Worm (Caenorhabditis elegans) whole organism, L3 larva: ENCODE results near the gene hpd-1.

Experiments
- R02D3.7 ChIP-seq: fragments of 150-350 bp; optimal IDR thresholded peaks from 2 replicates; lab custom pipeline; 2014; ENCODE audit warnings: missing biosample characterization, missing genetic modification characterization
- ZK546.5 ChIP-seq: sonication (generic microtip); optimal IDR thresholded peaks from 2 replicates; lab custom pipeline; 2017; ENCODE audit warnings: missing biosample characterization, missing genetic modification characterization
- aly-2 ChIP-seq: fragments of 150-350 bp; optimal IDR thresholded peaks from 2 replicates; lab custom pipeline; 2014; ENCODE audit warnings: missing biosample characterization, missing genetic modification characterization
- ama-1 ChIP-seq: fragments of 150-350 bp; optimal IDR thresholded peaks from 2 replicates; lab custom pipeline; 2018
- ceh-16 ChIP-seq: sonication (generic microtip); optimal IDR thresholded peaks from 2 replicates; lab custom pipeline; 2017; ENCODE audit warnings: missing biosample characterization, missing genetic modification characterization
- ceh-28 ChIP-seq: fragments of 150-350 bp; optimal IDR thresholded peaks from 2 replicates; lab custom pipeline; 2014; ENCODE audit warnings: missing biosample characterization, missing genetic modification reagents, missing genetic modification characterization
- ceh-82 ChIP-seq: fragments of 150-350 bp; optimal IDR thresholded peaks from 2 replicates; lab custom pipeline; 2014; ENCODE audit warnings: missing biosample characterization, missing genetic modification characterization
- ceh-9 ChIP-seq: sonication (generic microtip); optimal IDR thresholded peaks from 2 replicates; lab custom pipeline; 2018; ENCODE audit warnings: missing biosample characterization, missing genetic modification characterization
- daf-12 ChIP-seq: fragments of 150-350 bp; optimal IDR thresholded peaks from 2 replicates; lab custom pipeline; 2014; ENCODE audit warnings: missing biosample characterization, missing genetic modification reagents, missing genetic modification characterization
- egl-27 ChIP-seq: sonication (generic microtip); optimal IDR thresholded peaks from 4 replicates; lab custom pipeline; 2017; ENCODE audit warnings: missing biosample characterization, missing genetic modification reagents, missing genetic modification characterization
- egl-5 ChIP-seq: fragments of 150-350 bp; optimal IDR thresholded peaks from 2 replicates; lab custom pipeline; 2017; ENCODE audit warnings: missing biosample characterization, missing genetic modification reagents, missing genetic modification characterization, inconsistent platforms
- elt-1 ChIP-seq: fragments of 150-350 bp; optimal IDR thresholded peaks from 2 replicates; lab custom pipeline; 2014; ENCODE audit warnings: missing biosample characterization, missing genetic modification characterization
- elt-2 ChIP-seq: sonication (generic microtip); optimal IDR thresholded peaks from 2 replicates; lab custom pipeline; 2016; ENCODE audit warnings: missing genetic modification reagents, mild to moderate bottlenecking, missing genetic modification characterization, missing compliant biosample characterization
- elt-3 ChIP-seq, 3 experiments: fragments of 150-350 bp in 1 of 3; sonication (generic microtip) in 2 of 3; optimal IDR thresholded peaks; 2 replicates in 2 of 3; 4 replicates in 1 of 3; lab custom pipeline; 2014 to 2017; ENCODE audit warnings: missing biosample characterization in 3 of 3, missing genetic modification characterization in 3 of 3
- eor-1 ChIP-seq, 2 experiments: fragments of 150-350 bp; optimal IDR thresholded peaks; 2 replicates each; lab custom pipeline; 2014 to 2018; ENCODE audit warnings: missing biosample characterization in 2 of 2, missing genetic modification characterization in 2 of 2
- fkh-10 ChIP-seq: sonication (generic microtip); optimal IDR thresholded peaks from 2 replicates; lab custom pipeline; 2017; ENCODE audit warnings: missing biosample characterization, missing genetic modification reagents, missing genetic modification characterization
- fkh-2 ChIP-seq: fragments of 150-350 bp; optimal IDR thresholded peaks from 2 replicates; lab custom pipeline; 2014; ENCODE audit warnings: missing biosample characterization, missing genetic modification reagents, missing genetic modification characterization
- fos-1 ChIP-seq: fragments of 150-350 bp; optimal IDR thresholded peaks from 2 replicates; lab custom pipeline; 2014; ENCODE audit warnings: missing biosample characterization, missing genetic modification characterization
- hmg-11 ChIP-seq: sonication (generic microtip); optimal IDR thresholded peaks from 2 replicates; lab custom pipeline; 2016; ENCODE audit warnings: missing genetic modification characterization, missing compliant biosample characterization
- lin-15B ChIP-seq: fragments of 150-350 bp; optimal IDR thresholded peaks from 2 replicates; lab custom pipeline; 2014; ENCODE audit warnings: missing biosample characterization, missing genetic modification characterization
- lin-39 ChIP-seq: fragments of 150-350 bp; optimal IDR thresholded peaks from 2 replicates; lab custom pipeline; 2018; ENCODE audit warnings: missing biosample characterization, missing genetic modification reagents, missing genetic modification characterization
- lsy-12 ChIP-seq: sonication (generic microtip); optimal IDR thresholded peaks from 2 replicates; lab custom pipeline; 2016; ENCODE audit warnings: mild to moderate bottlenecking, missing genetic modification characterization, missing compliant biosample characterization
- mdl-1 ChIP-seq: fragments of 150-350 bp; optimal IDR thresholded peaks from 2 replicates; lab custom pipeline; 2014; ENCODE audit warnings: missing biosample characterization, missing genetic modification characterization
- mml-1 ChIP-seq: fragments of 150-350 bp; sonication (generic microtip); optimal IDR thresholded peaks from 3 replicates; lab custom pipeline; 2014; ENCODE audit warnings: missing biosample characterization, missing genetic modification characterization
- nfya-1 ChIP-seq: sonication (generic microtip); optimal IDR thresholded peaks from 2 replicates; lab custom pipeline; 2017; ENCODE audit warnings: missing genetic modification characterization, mild to moderate bottlenecking, missing compliant biosample characterization, antibody characterized with exemption, moderate library complexity; ENCODE audit not compliant: insufficient read depth
- nhr-11 ChIP-seq: fragments of 150-350 bp; optimal IDR thresholded peaks from 2 replicates; lab custom pipeline; 2014; ENCODE audit warnings: missing biosample characterization, missing genetic modification characterization
- nhr-12 ChIP-seq: fragments of 150-350 bp; optimal IDR thresholded peaks from 2 replicates; lab custom pipeline; 2014; ENCODE audit warnings: missing biosample characterization, missing genetic modification characterization
- nhr-23 ChIP-seq: fragments of 150-350 bp; optimal IDR thresholded peaks from 2 replicates; lab custom pipeline; 2014; ENCODE audit warnings: missing biosample characterization, missing genetic modification reagents, missing genetic modification characterization
- nhr-237 ChIP-seq: fragments of 150-350 bp; optimal IDR thresholded peaks from 2 replicates; lab custom pipeline; 2014; ENCODE audit warnings: missing biosample characterization, missing genetic modification characterization
- nhr-28 ChIP-seq: fragments of 150-350 bp; optimal IDR thresholded peaks from 2 replicates; lab custom pipeline; 2014; ENCODE audit warnings: missing biosample characterization, missing genetic modification characterization
- nhr-43 ChIP-seq: sonication (generic microtip); optimal IDR thresholded peaks from 2 replicates; lab custom pipeline; 2016; ENCODE audit warnings: mild to moderate bottlenecking, missing genetic modification characterization, missing compliant biosample characterization; ENCODE audit not compliant: poor library complexity, severe bottlenecking
- nhr-67 ChIP-seq: fragments of 150-350 bp; optimal IDR thresholded peaks from 2 replicates; lab custom pipeline; 2014; ENCODE audit warnings: missing biosample characterization, missing genetic modification characterization
- nhr-76 ChIP-seq: fragments of 150-350 bp; sonication (generic microtip); optimal IDR thresholded peaks from 5 replicates; lab custom pipeline; 2014; ENCODE audit warnings: missing biosample characterization, missing genetic modification characterization
- pha-4 ChIP-seq: fragments of 150-350 bp; optimal IDR thresholded peaks from 2 replicates; lab custom pipeline; 2014; ENCODE audit warnings: missing biosample characterization, missing genetic modification reagents, missing genetic modification characterization
- pqm-1 ChIP-seq: fragments of 150-350 bp; optimal IDR thresholded peaks from 2 replicates; lab custom pipeline; 2017; ENCODE audit warnings: missing biosample characterization, missing genetic modification characterization, inconsistent platforms
- skn-1 ChIP-seq: fragments of 150-350 bp; optimal IDR thresholded peaks from 2 replicates; lab custom pipeline; 2014; ENCODE audit warnings: missing biosample characterization, missing genetic modification characterization
- snpc-4 ChIP-seq: fragments of 150-350 bp; optimal IDR thresholded peaks from 2 replicates; lab custom pipeline; 2014; ENCODE audit warnings: missing biosample characterization, missing genetic modification characterization
- tbx-2 ChIP-seq: sonication (generic microtip); optimal IDR thresholded peaks from 2 replicates; lab custom pipeline; 2016; ENCODE audit warnings: mild to moderate bottlenecking, missing genetic modification characterization, missing compliant biosample characterization
- unc-39 ChIP-seq: sonication (generic microtip); optimal IDR thresholded peaks from 4 replicates; lab custom pipeline; 2017; ENCODE audit warnings: missing biosample characterization, missing genetic modification characterization
- unc-62 ChIP-seq: fragments of 150-350 bp; sonication (generic microtip); optimal IDR thresholded peaks from 4 replicates; lab custom pipeline; 2014; ENCODE audit warnings: missing biosample characterization, missing genetic modification reagents, missing genetic modification characterization
- zag-1 ChIP-seq: fragments of 150-350 bp; optimal IDR thresholded peaks from 2 replicates; lab custom pipeline; 2014; ENCODE audit warnings: missing biosample characterization, missing genetic modification characterization
- ztf-11 ChIP-seq: fragments of 150-350 bp; optimal IDR thresholded peaks from 2 replicates; lab custom pipeline; 2014; ENCODE audit warnings: missing biosample characterization, missing genetic modification characterization
- ztf-4 ChIP-seq: fragments of 150-350 bp; optimal IDR thresholded peaks from 2 replicates; lab custom pipeline; 2014; ENCODE audit warnings: missing biosample characterization, missing genetic modification characterization

The hpd-1 gene

DNA sequence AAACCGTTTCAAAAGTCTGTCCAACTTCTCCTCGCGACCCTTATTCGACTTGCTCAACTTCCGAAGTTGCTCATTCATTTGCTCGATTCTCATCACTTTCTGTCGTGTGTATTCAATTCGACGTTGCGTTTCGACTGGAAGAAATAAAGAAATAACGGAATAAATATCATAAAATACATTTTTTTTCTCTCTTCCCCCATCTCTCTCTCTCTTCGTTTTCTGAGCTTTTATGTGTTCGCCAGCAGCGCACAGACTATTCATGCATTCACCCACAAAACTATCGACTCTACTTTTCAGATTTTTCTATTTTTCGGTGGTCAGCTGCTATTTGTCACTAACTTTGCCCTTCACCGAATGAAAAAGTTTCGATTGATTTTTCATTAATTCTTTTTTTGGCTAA is 25.0 kb downstream of the hpd-1 start, which contains the start of gene rab-30:
Gene rab-30 (plus strand): TSS at position 301 of the 400 bp plus-strand sequence.
- no peak for TF ChIP-seq lin-39
- TF ChIP-seq egl-5 (tag; lab: Kevin White, UChicago): no peak
- TF ChIP-seq skn-1 (tag; lab: Kevin White, UChicago): no peak
- no peak for TF ChIP-seq nhr-12 (tag; lab: Kevin White, UChicago)
- TF ChIP-seq nhr-11: no peak
- TF ChIP-seq ztf-11 (tag; lab: Kevin White, UChicago): no peak
- no peak for TF ChIP-seq fos-1 (tag; lab: Kevin White, UChicago)
- no peak for TF ChIP-seq ZK546.5
- no peak for TF ChIP-seq daf-12
- TF ChIP-seq mml-1 (tag; lab: Kevin White, UChicago): no peak
- no peak for TF ChIP-seq lin-15B (tag; lab: Kevin White, UChicago)
- no peak for TF ChIP-seq nhr-237
- no peak for TF ChIP-seq nfya-1 (tag; lab: Kevin White, UChicago)
- TF ChIP-seq nhr-28 (tag; lab: Kevin White, UChicago): no peak
- TF ChIP-seq ceh-28: no peak
- TF ChIP-seq elt-3 (tag; optimal IDR thresholded peaks at IDR 0.05; lab: Kevin White, UChicago): no peak
- TF ChIP-seq nhr-43 (tag; lab: Kevin White, UChicago): no peak
- TF ChIP-seq nhr-67 (tag; lab: Kevin White, UChicago): no peak
- TF ChIP-seq unc-62 (GFP tag; lab: Kevin White, UChicago): no peak
- TF ChIP-seq, all 47 proteins: peak for 0

DNA sequence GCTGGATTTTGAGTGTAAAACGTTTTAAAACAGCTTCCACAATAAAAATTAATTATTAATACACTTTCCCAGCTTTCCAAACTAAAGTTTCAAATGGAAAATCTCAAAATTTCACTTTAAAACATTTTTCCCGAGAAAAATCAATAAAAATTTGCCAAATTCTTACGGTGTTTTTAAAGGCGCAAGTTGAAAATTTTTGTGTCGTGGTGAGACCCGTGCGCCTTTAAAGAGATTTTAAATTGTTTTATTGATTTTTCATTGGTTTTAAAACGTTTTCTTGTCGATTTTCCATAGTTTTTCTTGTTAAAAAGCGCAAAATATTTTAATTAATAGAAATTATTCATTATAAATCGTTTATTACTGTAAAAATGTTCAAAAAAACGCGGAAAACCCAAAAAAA is 26.6 kb downstream of the hpd-1 start, which contains the start of gene Y45F3A.1:
Gene Y45F3A.1 (minus strand): TSS at position 12 of the 400 bp plus-strand sequence.
- TF ChIP-seq fos-1 (tag; lab: Kevin White, UChicago) (no peak), fkh-2 (tag; lab: Kevin White, UChicago) (no peak), R02D3.7 (tag; lab: Kevin White, UChicago) (no peak)
- TF ChIP-seq, all 47 proteins: peak for 0

DNA sequence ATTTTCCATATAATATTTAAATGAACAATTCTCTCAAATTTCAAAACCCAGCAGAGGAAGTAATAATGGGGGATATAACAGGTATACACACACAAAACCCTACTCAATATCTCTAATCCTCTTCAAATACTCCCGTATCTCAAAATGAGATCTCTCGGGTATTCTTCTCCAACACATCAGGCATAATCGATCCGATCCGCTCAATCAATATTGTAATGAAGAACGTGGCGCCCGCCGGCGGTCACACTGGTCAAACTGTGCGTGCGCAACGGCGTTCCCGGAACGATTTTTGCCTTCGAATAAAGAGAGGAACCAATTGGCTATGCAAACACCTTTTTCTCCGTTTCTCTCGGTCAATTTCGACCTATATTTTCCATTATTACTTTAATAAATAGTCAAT is 27.2 kb downstream of the hpd-1 start:
- TF ChIP-seq nhr-23: peak; percentile 25
- peak; percentile 79 for TF ChIP-seq ceh-28
- peak; percentile 12 for TF ChIP-seq lin-39
- no peak for TF ChIP-seq fos-1 (tag; lab: Kevin White, UChicago)

DNA sequence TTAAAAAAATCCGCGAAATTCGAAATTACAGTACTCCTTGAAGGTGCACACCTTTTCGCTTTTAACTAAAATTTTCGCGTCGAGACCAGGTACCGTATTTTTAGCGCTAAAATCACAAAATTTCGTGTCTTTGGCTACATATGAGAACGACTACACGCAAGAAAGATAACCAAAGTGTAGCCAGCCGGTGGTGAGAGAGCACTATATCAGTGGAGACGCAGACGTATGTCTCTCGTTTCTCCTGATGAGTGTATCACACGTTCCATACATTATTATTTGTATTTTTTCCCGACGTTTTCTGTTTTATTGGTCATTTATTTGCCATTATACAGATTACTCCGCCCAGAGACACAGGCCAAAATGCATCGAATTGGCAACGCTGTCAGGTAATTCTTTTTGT is 30.6 kb downstream of the hpd-1 start, which contains the start of gene acdh-11:
Gene acdh-11 (plus strand): TSS at position 333 of the 400 bp plus-strand sequence.
- TF ChIP-seq lsy-12 (tag; lab: Kevin White, UChicago): no peak
- no peak for TF ChIP-seq eor-1 (tag; optimal IDR thresholded peaks at IDR 0.05; lab: Kevin White, UChicago)
- no peak for TF ChIP-seq mdl-1 (tag; lab: Kevin White, UChicago)
- TF ChIP-seq ama-1 (lab: Kevin White, UChicago): no peak
- no peak for TF ChIP-seq nhr-237
- TF ChIP-seq lin-15B (tag; lab: Kevin White, UChicago): no peak
- TF ChIP-seq ZK546.5: no peak
- peak; percentile 22 for TF ChIP-seq nhr-43 (tag; lab: Kevin White, UChicago)
- TF ChIP-seq zag-1 (tag; lab: Kevin White, UChicago): no peak
- no peak for TF ChIP-seq fkh-10 (GFP tag; lab: Kevin White, UChicago)
- TF ChIP-seq aly-2: no peak
- TF ChIP-seq pqm-1: peak; percentile 24
- TF ChIP-seq elt-1 (tag; lab: Kevin White, UChicago): no peak
- no peak for TF ChIP-seq nhr-67 (tag; lab: Kevin White, UChicago)
- peak; percentile 30 for TF ChIP-seq nfya-1 (tag; lab: Kevin White, UChicago)
- no peak for TF ChIP-seq egl-5 (tag; lab: Kevin White, UChicago)
- no peak for TF ChIP-seq nhr-11
- TF ChIP-seq elt-2 (tag; lab: Kevin White, UChicago): peak; percentile 65
- TF ChIP-seq snpc-4 (tag; lab: Kevin White, UChicago): no peak
- no peak for TF ChIP-seq nhr-23
- no peak for TF ChIP-seq ceh-16 (tag; lab: Kevin White, UChicago)
- no peak for TF ChIP-seq elt-3 (tag; optimal IDR thresholded peaks at IDR 0.05; lab: Kevin White, UChicago)
- no peak for TF ChIP-seq nhr-12 (tag; lab: Kevin White, UChicago)
- TF ChIP-seq tbx-2: no peak
- no peak for TF ChIP-seq unc-39 (tag; lab: Kevin White, UChicago)
- TF ChIP-seq unc-62 (GFP tag; lab: Kevin White, UChicago): no peak
- TF ChIP-seq ceh-28: no peak
- no peak for TF ChIP-seq R02D3.7 (tag; lab: Kevin White, UChicago)
- no peak for TF ChIP-seq ceh-82 (tag; lab: Kevin White, UChicago)
- TF ChIP-seq ceh-9 (tag; lab: Kevin White, UChicago): no peak
- no peak for TF ChIP-seq ztf-4 (tag; lab: Kevin White, UChicago)
- no peak for TF ChIP-seq fos-1 (tag; lab: Kevin White, UChicago)
- TF ChIP-seq hmg-11 (tag; lab: Kevin White, UChicago): peak; percentile 8
- no peak for TF ChIP-seq egl-27 (tag; lab: Kevin White, UChicago)
- TF ChIP-seq nhr-76 (tag; lab: Kevin White, UChicago): no peak
- TF ChIP-seq nhr-28 (tag; lab: Kevin White, UChicago): no peak
- TF ChIP-seq daf-12: no peak
- no peak for TF ChIP-seq pha-4 (tag; lab: Kevin White, UChicago)
- TF ChIP-seq, all 47 proteins: peak for 5
